Worm (Caenorhabditis elegans) whole organism, late embryonic: ENCODE data around the gene K11H12.10.

Source experiments
- ceh-34 ChIP-seq: sonication (generic microtip); optimal IDR thresholded peaks from 2 replicates; lab custom pipeline; 2016; ENCODE audit warnings: mild to moderate bottlenecking, missing genetic modification characterization, missing compliant biosample characterization
- fkh-10 ChIP-seq: fragments of 150-350 bp; optimal IDR thresholded peaks from 2 replicates; lab custom pipeline; 2014; ENCODE audit warnings: missing biosample characterization, missing genetic modification reagents, missing genetic modification characterization
- nhr-11 ChIP-seq: fragments of 150-350 bp; optimal IDR thresholded peaks from 2 replicates; lab custom pipeline; 2014; ENCODE audit warnings: missing biosample characterization, missing genetic modification characterization
- pax-1 ChIP-seq: fragments of 150-350 bp; optimal IDR thresholded peaks from 2 replicates; lab custom pipeline; 2014; ENCODE audit warnings: missing biosample characterization, missing genetic modification characterization
- pha-4 ChIP-seq: fragments of 150-350 bp; optimal IDR thresholded peaks from 2 replicates; lab custom pipeline; 2018; ENCODE audit warnings: missing biosample characterization, missing genetic modification reagents, missing genetic modification characterization
- sdc-2 ChIP-seq: sonication (generic microtip); optimal IDR thresholded peaks from 2 replicates; lab custom pipeline; 2016; ENCODE audit warnings: missing genotype, missing genetic modification characterization, missing compliant biosample characterization
- syd-9 ChIP-seq: sonication (generic microtip); optimal IDR thresholded peaks from 2 replicates; lab custom pipeline; 2016; ENCODE audit warnings: mild to moderate bottlenecking, missing genetic modification characterization, moderate library complexity, missing compliant biosample characterization
- unc-86 ChIP-seq: sonication (generic microtip); optimal IDR thresholded peaks from 2 replicates; lab custom pipeline; 2016; ENCODE audit warnings: missing genetic modification characterization, missing compliant biosample characterization
- zip-5 ChIP-seq: sonication (generic microtip); optimal IDR thresholded peaks from 2 replicates; lab custom pipeline; 2016; ENCODE audit warnings: missing genetic modification characterization, missing compliant biosample characterization

- TF ChIP-seq pha-4 (tag; lab: Kevin White, UChicago) (no peak), unc-86 (no peak), pax-1 (no peak), sdc-2 (no peak), fkh-10 (GFP tag; lab: Kevin White, UChicago) (no peak), zip-5 (no peak), syd-9 (tag; lab: Kevin White, UChicago) (no peak), ceh-34 (no peak), nhr-11 (tag; lab: Kevin White, UChicago) (no peak)
Measured at ce11 chrIV:639167-639566, 36.7 kb upstream of the K11H12.10 start.
